Fruit fly (Drosophila melanogaster): ENCODE measurements around the gene RanGAP.

RanGAP gene

dm6 chr2L:19473397-19474009 lies 31.7 kb downstream of the RanGAP start:
- TF ChIP-seq CG9705 (GFP tag; optimal IDR thresholded peaks at IDR 0.05) (no peak), psq (GFP tag; optimal IDR thresholded peaks at IDR 0.05) (no peak), dl (GFP tag; optimal IDR thresholded peaks at IDR 0.05; ENCODE audit: insufficient read depth in 1 of 2, partially characterized antibody in 2 of 2) (no peak), sage (GFP tag; optimal IDR thresholded peaks at IDR 0.05) (no peak), tai (GFP tag; optimal IDR thresholded peaks at IDR 0.05) (no peak)

DNA sequence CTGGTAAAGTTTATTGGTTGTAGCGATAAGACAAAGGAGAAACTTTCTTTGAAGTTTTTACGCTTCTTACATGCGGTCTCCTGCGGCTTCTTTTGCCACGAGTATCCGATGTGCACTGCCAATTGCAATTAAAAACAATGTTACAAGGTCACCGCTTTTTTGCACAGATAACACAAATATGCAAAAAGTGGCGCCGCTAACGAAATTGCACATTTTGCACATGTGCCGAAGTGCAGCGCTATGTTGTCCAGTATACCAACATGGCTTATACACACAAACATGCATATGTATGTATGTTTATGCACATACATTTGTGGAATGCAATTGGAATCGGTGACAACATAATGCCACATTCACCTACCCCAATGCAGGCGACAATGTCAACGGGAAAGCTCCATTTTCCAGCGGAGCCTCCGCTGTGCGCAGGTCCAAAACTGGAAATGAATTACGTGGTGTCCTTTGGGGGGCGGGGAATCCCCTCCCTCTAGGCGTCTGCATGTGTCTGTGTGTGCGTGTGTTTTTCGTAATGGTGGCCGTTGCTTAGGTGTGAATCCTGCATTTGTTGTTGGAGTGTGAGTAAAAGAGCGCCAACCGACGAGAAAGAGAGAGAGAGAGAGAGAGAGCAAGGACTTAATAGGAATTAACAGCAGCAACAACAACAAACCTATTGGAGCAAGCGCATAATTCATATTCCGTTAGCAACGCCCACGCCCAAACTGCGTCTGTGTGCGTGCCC lies 37.7 kb downstream of the RanGAP start:
- TF ChIP-seq Myc (optimal IDR thresholded peaks at IDR 0.05) (no peak), sage (GFP tag; optimal IDR thresholded peaks at IDR 0.05) (no peak), Hr83 (GFP tag; optimal IDR thresholded peaks at IDR 0.05; ENCODE audit: poor library complexity, severe bottlenecking) (no peak), Dfd (GFP tag; optimal IDR thresholded peaks at IDR 0.05) (no peak), foxo (GFP tag; optimal IDR thresholded peaks at IDR 0.05) (no peak), br (GFP tag; optimal IDR thresholded peaks at IDR 0.05) (no peak), sv (GFP tag; optimal IDR thresholded peaks at IDR 0.05) (no peak), dsf (GFP tag; optimal IDR thresholded peaks at IDR 0.05; ENCODE audit: borderline replicate concordance) (no peak)

DNA sequence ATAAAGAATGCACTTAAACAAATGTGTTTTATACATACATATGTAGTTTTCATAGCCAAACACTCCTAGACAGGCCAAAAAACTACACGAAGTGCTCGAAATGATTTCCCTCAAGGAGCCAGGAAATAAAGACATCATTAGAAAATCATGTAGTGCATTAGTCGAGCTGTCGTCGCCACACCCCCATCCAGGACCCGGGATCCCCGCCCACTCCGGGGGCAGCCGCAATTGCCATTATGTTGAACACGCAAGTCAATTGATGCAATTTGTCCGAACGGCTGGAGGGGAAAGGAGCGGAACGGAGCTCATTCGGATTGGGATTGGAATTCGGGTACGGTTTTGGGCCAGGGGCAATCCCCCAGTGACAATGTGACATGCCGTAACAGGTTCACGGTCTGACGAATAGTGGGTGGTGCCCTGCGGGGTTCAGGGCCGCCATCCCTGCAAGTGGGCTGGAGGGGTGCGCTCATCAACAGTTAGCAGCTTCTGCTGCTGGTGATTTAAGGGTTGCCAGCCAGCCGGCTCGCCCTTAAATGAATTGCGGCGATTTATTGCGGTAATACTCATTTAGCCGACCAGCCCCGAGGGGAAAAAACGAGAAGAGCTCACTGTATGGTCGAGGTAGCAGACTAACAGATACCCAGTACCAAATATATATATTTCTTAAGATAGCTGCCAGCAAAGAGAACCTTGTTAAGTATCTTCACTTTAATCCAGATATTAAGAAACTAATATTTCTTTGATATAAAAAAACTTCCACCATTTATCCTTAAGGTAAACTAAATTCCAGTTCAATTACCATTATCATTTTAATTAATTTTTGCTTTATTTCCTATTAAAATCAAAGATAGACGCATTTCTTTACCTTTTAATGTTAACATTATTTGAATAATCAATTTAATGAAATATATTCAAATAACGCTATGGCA lies 38.9 kb downstream of the RanGAP start:
- peak; percentile 95 for TF ChIP-seq Dfd (GFP tag; optimal IDR thresholded peaks at IDR 0.05)
- TF ChIP-seq GATAd (GFP tag; optimal IDR thresholded peaks at IDR 0.05) = no peak

DNA sequence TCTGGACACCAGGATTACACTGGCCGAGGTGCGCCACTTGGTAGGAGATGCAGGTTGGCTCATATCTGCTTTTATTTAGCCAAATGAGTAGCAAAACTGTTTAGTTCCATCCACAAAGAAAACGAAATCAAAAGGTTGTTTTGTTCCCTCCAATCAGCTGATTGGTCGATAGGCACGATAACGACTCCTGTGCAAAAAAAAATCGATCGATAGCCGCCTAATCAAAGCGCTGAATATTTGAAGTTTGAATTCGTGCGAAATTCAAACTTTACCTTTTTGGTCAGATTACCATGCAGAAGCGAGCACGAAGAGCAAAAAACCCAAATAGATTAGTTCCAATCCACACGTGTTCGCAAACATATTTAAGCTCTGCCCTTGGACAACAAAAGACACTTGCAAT lies 42.8 kb downstream of the RanGAP start, which contains the start of the genes CG10195 and CG13084:
Gene CG10195, minus strand, starts transcription at position 167 of the 400 bp plus-strand sequence.
Gene CG13084, plus strand, starts transcription at position 392 of the 400 bp plus-strand sequence.
- TF ChIP-seq sv (GFP tag; optimal IDR thresholded peaks at IDR 0.05) = no peak
- no peak for TF ChIP-seq dl (GFP tag; optimal IDR thresholded peaks at IDR 0.05; ENCODE audit: insufficient read depth in 1 of 2, partially characterized antibody in 2 of 2)
- TF ChIP-seq rgr (GFP tag; optimal IDR thresholded peaks at IDR 0.05) = no peak
- TF ChIP-seq tai (GFP tag; optimal IDR thresholded peaks at IDR 0.05) = no peak
- no peak for TF ChIP-seq Hnf4 (GFP tag; optimal IDR thresholded peaks at IDR 0.05)
- TF ChIP-seq HLH106 (tag; optimal IDR thresholded peaks at IDR 0.05) = no peak
- TF ChIP-seq Myc (optimal IDR thresholded peaks at IDR 0.05) = no peak
- TF ChIP-seq Vsx2 (GFP tag; optimal IDR thresholded peaks at IDR 0.05; ENCODE audit: partially characterized antibody) = no peak
- TF ChIP-seq Abd-B (GFP tag; optimal IDR thresholded peaks at IDR 0.05) = no peak
- TF ChIP-seq CG9705 (GFP tag; optimal IDR thresholded peaks at IDR 0.05) = no peak
- TF ChIP-seq dsf (GFP tag; optimal IDR thresholded peaks at IDR 0.05; ENCODE audit: borderline replicate concordance) = no peak
- no peak for TF ChIP-seq ey (GFP tag; optimal IDR thresholded peaks at IDR 0.05)

DNA sequence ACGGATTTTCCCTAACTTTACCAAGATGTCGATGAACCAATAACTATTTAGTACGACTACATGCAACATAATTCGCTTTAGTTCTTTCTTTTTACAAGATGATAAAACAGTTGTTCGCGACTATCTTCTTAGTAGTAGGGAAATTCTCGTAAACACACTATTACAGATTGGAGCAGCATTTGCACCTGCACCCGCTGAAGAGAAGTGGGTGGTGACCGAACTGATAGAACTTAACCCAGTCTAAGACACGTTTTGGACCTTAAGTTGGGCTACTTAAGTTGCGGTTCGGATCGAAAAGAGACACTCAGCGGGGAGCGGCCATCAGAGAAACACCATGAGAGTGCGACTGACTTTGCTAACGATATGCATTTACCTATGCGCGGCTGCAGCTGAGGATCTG lies 45.4 kb downstream of the RanGAP start, which contains the start of gene CG13083:
Gene CG13083, plus strand, starts transcription at position 301 of the 400 bp plus-strand sequence.
- TF ChIP-seq ey (GFP tag; optimal IDR thresholded peaks at IDR 0.05) = no peak
- TF ChIP-seq h (GFP tag; optimal IDR thresholded peaks at IDR 0.05) = no peak
- no peak for TF ChIP-seq jim (GFP tag; optimal IDR thresholded peaks at IDR 0.05)
- TF ChIP-seq Hnf4 (GFP tag; optimal IDR thresholded peaks at IDR 0.05) = no peak
- no peak for TF ChIP-seq Jra (GFP tag; optimal IDR thresholded peaks at IDR 0.05)
- no peak for TF ChIP-seq lola (GFP tag; optimal IDR thresholded peaks at IDR 0.05)
- no peak for TF ChIP-seq sv (GFP tag; optimal IDR thresholded peaks at IDR 0.05)
- no peak for TF ChIP-seq pan (optimal IDR thresholded peaks at IDR 0.05)
- TF ChIP-seq Hr78 (GFP tag; optimal IDR thresholded peaks at IDR 0.05) = no peak
- TF ChIP-seq Sp1 (GFP tag; optimal IDR thresholded peaks at IDR 0.05) = no peak
- no peak for TF ChIP-seq Hr83 (GFP tag; optimal IDR thresholded peaks at IDR 0.05; ENCODE audit: poor library complexity, severe bottlenecking)
- no peak for TF ChIP-seq Myc (optimal IDR thresholded peaks at IDR 0.05)
- TF ChIP-seq woc (GFP tag; optimal IDR thresholded peaks at IDR 0.05) = no peak
